Worm (Caenorhabditis elegans): ENCODE measurements around the gene daf-9.

DNA sequence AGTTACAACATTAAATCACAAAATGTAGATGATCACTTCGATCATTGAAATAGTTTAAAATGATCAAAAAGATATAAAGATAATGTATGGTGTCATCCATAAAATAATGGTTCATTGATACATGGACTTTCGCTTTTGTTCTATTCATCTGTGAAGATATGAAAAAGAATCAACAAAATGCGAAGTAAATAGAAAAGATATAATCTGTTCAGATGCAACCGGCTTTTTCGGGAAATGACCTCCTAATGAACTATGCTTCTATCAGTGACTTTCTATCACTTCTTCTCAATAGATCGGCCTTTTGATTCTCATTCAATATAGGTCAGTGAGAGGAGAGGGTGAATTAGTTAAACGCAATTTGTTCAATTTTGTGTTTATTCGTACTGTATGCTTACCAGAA, 17.7 kb upstream of the daf-9 start:
- TF ChIP-seq pes-1 (GFP tag; IDR thresholded peaks at IDR 0.05): no peak
- TF ChIP-seq ceh-36 (tag; optimal IDR thresholded peaks at IDR 0.05): no peak
- no peak for TF ChIP-seq ama-1 (optimal IDR thresholded peaks at IDR 0.05)
- no peak for TF ChIP-seq ceh-13 (GFP tag; optimal IDR thresholded peaks at IDR 0.05)
- TF ChIP-seq hmg-4 (GFP tag; optimal IDR thresholded peaks at IDR 0.05): no peak
- TF ChIP-seq sea-1 (GFP tag; conservative IDR thresholded peaks at IDR 0.05): no peak
- no peak for TF ChIP-seq aly-1 (tag; optimal IDR thresholded peaks at IDR 0.05)
- TF ChIP-seq tbx-37 (GFP tag; conservative IDR thresholded peaks at IDR 0.05): no peak
- TF ChIP-seq tbx-11 (GFP tag; IDR thresholded peaks at IDR 0.05): no peak
- no peak for TF ChIP-seq flt-1 (GFP tag; IDR thresholded peaks at IDR 0.05)
- TF ChIP-seq B0310.2 (tag; optimal IDR thresholded peaks at IDR 0.05): no peak
- no peak for TF ChIP-seq hnd-1 (tag; optimal IDR thresholded peaks at IDR 0.05)
- no peak for TF ChIP-seq hmbx-1 (tag; optimal IDR thresholded peaks at IDR 0.05)
